Worm (Caenorhabditis elegans): ENCODE measurements around the gene Y49E10.4.

The Y49E10.4 gene

ce11 chrIII:12428264-12428627, 44.6 kb upstream of the Y49E10.4 start:
- TF ChIP-seq isw-1 (GFP tag; IDR thresholded peaks at IDR 0.05) = no peak
- no peak for TF ChIP-seq efl-1 (optimal IDR thresholded peaks at IDR 0.05)
- TF ChIP-seq efl-1 (GFP tag; optimal IDR thresholded peaks at IDR 0.05 in 1 of 2) = peak in 1 of 2 experiments; percentile 59

ce11 chrIII:12427527-12428263, 44.1 kb upstream of the Y49E10.4 start:
- TF ChIP-seq efl-1 (optimal IDR thresholded peaks at IDR 0.05) (no peak), efl-1 (GFP tag; optimal IDR thresholded peaks at IDR 0.05 in 1 of 2) (peak in 1 of 2 experiments; percentile 95), lsy-2 (tag; optimal IDR thresholded peaks at IDR 0.05) (no peak)

- TF ChIP-seq nhr-12 (tag; optimal IDR thresholded peaks at IDR 0.05) (no peak), unc-86 (tag; optimal IDR thresholded peaks at IDR 0.05) (no peak), lin-13 (GFP tag; optimal IDR thresholded peaks at IDR 0.05) (no peak), lin-35 (GFP tag; optimal IDR thresholded peaks at IDR 0.05) (no peak), zag-1 (tag; optimal IDR thresholded peaks at IDR 0.05) (no peak), blmp-1 (tag; optimal IDR thresholded peaks at IDR 0.05) (no peak), mef-2 (tag; optimal IDR thresholded peaks at IDR 0.05) (no peak), efl-1 (optimal IDR thresholded peaks at IDR 0.05) (no peak), efl-1 (GFP tag; optimal IDR thresholded peaks at IDR 0.05 in 1 of 2) (no peak), rnt-1 (tag; optimal IDR thresholded peaks at IDR 0.05) (no peak), mep-1 (tag; optimal IDR thresholded peaks at IDR 0.05) (no peak), alr-1 (tag; optimal IDR thresholded peaks at IDR 0.05; ENCODE audit: borderline replicate concordance) (no peak), mdl-1 (tag; optimal IDR thresholded peaks at IDR 0.05) (no peak), grh-1 (GFP tag; IDR thresholded peaks at IDR 0.05) (no peak), hpl-2 (GFP tag; optimal IDR thresholded peaks at IDR 0.05) (no peak), C34B4.2 (tag; optimal IDR thresholded peaks at IDR 0.05) (no peak), ets-5 (GFP tag; IDR thresholded peaks at IDR 0.05) (no peak), ces-1 (GFP tag; optimal IDR thresholded peaks at IDR 0.05) (no peak), unc-98 (GFP tag; IDR thresholded peaks at IDR 0.05) (no peak), fos-1 (tag; optimal IDR thresholded peaks at IDR 0.05) (no peak), irx-1 (tag; optimal IDR thresholded peaks at IDR 0.05) (no peak)
Measured at ce11 chrIII:12426558-12426957, 42.9 kb upstream of the Y49E10.4 start, which contains the start of gene pie-1. Gene pie-1, plus strand, starts transcription at chrIII:12426893.

ce11 chrIII:12425846-12426405, 42.3 kb upstream of the Y49E10.4 start:
- peak in 1 of 2 experiments; percentile 15 for TF ChIP-seq lsy-2 (tag; optimal IDR thresholded peaks at IDR 0.05)
- peak; percentile 70 for TF ChIP-seq tlp-1 (tag; optimal IDR thresholded peaks at IDR 0.05)
- 0 out of 2 replicates have a peak, but pooled peaks have one; percentile 13 for TF ChIP-seq grh-1 (GFP tag; IDR thresholded peaks at IDR 0.05)
- TF ChIP-seq efl-1 (optimal IDR thresholded peaks at IDR 0.05) = no peak
- peak in 1 of 2 experiments; percentile 91 for TF ChIP-seq efl-1 (GFP tag; optimal IDR thresholded peaks at IDR 0.05 in 1 of 2)
- TF ChIP-seq sup-37 (GFP tag; optimal IDR thresholded peaks at IDR 0.05) = no peak

ce11 chrIII:12424663-12425062, 41.1 kb upstream of the Y49E10.4 start:
- TF ChIP-seq grh-1 (GFP tag; IDR thresholded peaks at IDR 0.05) = no peak
- no peak for TF ChIP-seq F16B12.6 (tag; optimal IDR thresholded peaks at IDR 0.05)
- TF ChIP-seq nhr-20 (tag; optimal IDR thresholded peaks at IDR 0.05) = no peak
- TF ChIP-seq fkh-8 (tag; optimal IDR thresholded peaks at IDR 0.05) = no peak
- no peak for TF ChIP-seq blmp-1 (tag; optimal IDR thresholded peaks at IDR 0.05)
- no peak for TF ChIP-seq efl-1 (optimal IDR thresholded peaks at IDR 0.05)
- TF ChIP-seq efl-1 (GFP tag; optimal IDR thresholded peaks at IDR 0.05 in 1 of 2) = peak in 1 of 2 experiments; percentile 82
- TF ChIP-seq nhr-12 (tag; optimal IDR thresholded peaks at IDR 0.05) = no peak

ce11 chrIII:12424066-12424465, 40.5 kb upstream of the Y49E10.4 start:
- TF ChIP-seq nhr-90 (tag; optimal IDR thresholded peaks at IDR 0.05; ENCODE audit: poor library complexity) (no peak), fkh-8 (tag; optimal IDR thresholded peaks at IDR 0.05) (no peak), grh-1 (GFP tag; IDR thresholded peaks at IDR 0.05) (no peak), rnt-1 (tag; optimal IDR thresholded peaks at IDR 0.05) (no peak), F16B12.6 (tag; optimal IDR thresholded peaks at IDR 0.05) (no peak), tlp-1 (tag; optimal IDR thresholded peaks at IDR 0.05) (no peak), snu-23 (GFP tag; optimal IDR thresholded peaks at IDR 0.05) (peak; percentile 57), nhr-237 (tag; optimal IDR thresholded peaks at IDR 0.05) (no peak), mef-2 (tag; optimal IDR thresholded peaks at IDR 0.05) (no peak), unc-62 (GFP tag; optimal IDR thresholded peaks at IDR 0.05) (no peak), jun-1 (tag; optimal IDR thresholded peaks at IDR 0.05) (peak; percentile 11), ceh-8 (GFP tag; optimal IDR thresholded peaks at IDR 0.05) (no peak), skn-1 (tag; optimal IDR thresholded peaks at IDR 0.05) (peak; percentile 39), nhr-28 (tag; optimal IDR thresholded peaks at IDR 0.05) (no peak), nhr-76 (tag; optimal IDR thresholded peaks at IDR 0.05) (no peak), zip-4 (GFP tag; optimal IDR thresholded peaks at IDR 0.05) (no peak), ceh-82 (tag; optimal IDR thresholded peaks at IDR 0.05) (no peak), aly-2 (tag; optimal IDR thresholded peaks at IDR 0.05) (no peak), mep-1 (tag; optimal IDR thresholded peaks at IDR 0.05) (peak; percentile 66), sup-37 (GFP tag; optimal IDR thresholded peaks at IDR 0.05) (no peak)

Data from whole organism, L1 larva.